Fruit fly (Drosophila melanogaster) whole organism, embryonic: ENCODE measurements around the gene CG2898.

ENCODE experiments used
- Bdp1 ChIP-seq: fragments of 200-800 bp; sonication (Bioruptor generic); optimal IDR thresholded peaks from 3 replicates; lab custom pipeline; 2016; ENCODE audit warnings: missing biosample characterization, missing genetic modification characterization
- CG10209 ChIP-seq: fragments of 200-800 bp; sonication (Bioruptor generic); optimal IDR thresholded peaks from 3 replicates; lab custom pipeline; 2017; ENCODE audit warnings: missing biosample characterization, mild to moderate bottlenecking, missing genetic modification characterization, missing genetic modification reagents
- CG10565 ChIP-seq: fragments of 200-800 bp; sonication (Bioruptor generic); optimal IDR thresholded peaks from 3 replicates; lab custom pipeline; 2016; ENCODE audit warnings: missing biosample characterization, mild to moderate bottlenecking, missing genetic modification characterization
- CG11247 ChIP-seq: fragments of 200-800 bp; sonication (Bioruptor generic); IDR thresholded peaks from 2 replicates; pipeline ENCODE4 v1.3.6; 2022; ENCODE audit warnings: missing biosample characterization, missing genetic modification characterization
- CG11504 ChIP-seq: fragments of 200-800 bp; sonication (Bioruptor generic); optimal IDR thresholded peaks from 3 replicates; lab custom pipeline; 2019; ENCODE audit warnings: missing biosample characterization, mild to moderate bottlenecking, missing genetic modification characterization, moderate library complexity
- CG12155 ChIP-seq: fragments of 200-800 bp; sonication (Bioruptor generic); optimal IDR thresholded peaks from 3 replicates; lab custom pipeline; 2016; ENCODE audit warnings: missing biosample characterization, missing genetic modification characterization
- CG13624 ChIP-seq: fragments of 200-800 bp; sonication (Bioruptor generic); optimal IDR thresholded peaks from 2 replicates; lab custom pipeline; 2016; ENCODE audit warnings: missing biosample characterization, missing genetic modification characterization
- CG15479 ChIP-seq: fragments of 200-800 bp; sonication (Bioruptor generic); optimal IDR thresholded peaks from 3 replicates; lab custom pipeline; 2019; ENCODE audit warnings: missing biosample characterization, mild to moderate bottlenecking, missing genetic modification characterization, moderate library complexity
- CG1647 ChIP-seq: fragments of 200-800 bp; sonication (Bioruptor generic); optimal IDR thresholded peaks from 3 replicates; lab custom pipeline; 2016; ENCODE audit warnings: missing biosample characterization, missing genetic modification characterization
- CG1832 ChIP-seq: fragments of 200-800 bp; sonication (Bioruptor generic); optimal IDR thresholded peaks from 2 replicates; lab custom pipeline; 2017; ENCODE audit warnings: missing biosample characterization, mild to moderate bottlenecking, missing genetic modification characterization, inconsistent platforms
- CG2116 ChIP-seq: fragments of 200-800 bp; sonication (Bioruptor generic); optimal IDR thresholded peaks from 3 replicates; lab custom pipeline; 2018; ENCODE audit warnings: missing biosample characterization, mild to moderate bottlenecking, missing genetic modification characterization
- CG30431 ChIP-seq: fragments of 200-800 bp; sonication (Bioruptor generic); optimal IDR thresholded peaks from 2 replicates; lab custom pipeline; 2017; ENCODE audit warnings: missing biosample characterization, missing genetic modification characterization
- CG3847 ChIP-seq: fragments of 200-800 bp; sonication (Bioruptor generic); IDR thresholded peaks from 2 replicates; pipeline ENCODE4 v1.3.6; 2022; ENCODE audit warnings: missing biosample characterization, missing genetic modification characterization
- CG4820 ChIP-seq: fragments of 200-800 bp; sonication (Bioruptor generic); optimal IDR thresholded peaks from 3 replicates; lab custom pipeline; 2016; ENCODE audit warnings: missing biosample characterization, missing genetic modification characterization
- CG4854 ChIP-seq: fragments of 200-800 bp; sonication (Bioruptor generic); optimal IDR thresholded peaks from 2 replicates; lab custom pipeline; 2016; ENCODE audit warnings: missing biosample characterization, missing genetic modification characterization, inconsistent platforms
- CG8388 ChIP-seq: fragments of 200-800 bp; sonication (Bioruptor generic); optimal IDR thresholded peaks from 2 replicates; lab custom pipeline; 2019; ENCODE audit warnings: missing biosample characterization, mild to moderate bottlenecking, missing genetic modification characterization, moderate library complexity
- CG9817 ChIP-seq: fragments of 200-800 bp; sonication (Bioruptor generic); optimal IDR thresholded peaks from 2 replicates; lab custom pipeline; 2018; ENCODE audit warnings: missing biosample characterization, mild to moderate bottlenecking, missing genetic modification characterization, moderate library complexity
- Dbx ChIP-seq: fragments of 200-800 bp; sonication (Bioruptor generic); IDR thresholded peaks from 3 replicates; pipeline ENCODE4 v1.3.6; 2022; ENCODE audit warnings: missing biosample characterization, missing genetic modification characterization
- Drgx ChIP-seq: fragments of 200-800 bp; sonication (Bioruptor generic); IDR thresholded peaks from 2 replicates; pipeline ENCODE4 v1.3.6; 2022; ENCODE audit warnings: missing biosample characterization, missing genetic modification characterization
- Gsc ChIP-seq: fragments of 200-800 bp; sonication (Bioruptor generic); IDR thresholded peaks from 2 replicates; pipeline ENCODE4 v1.3.6; 2022; ENCODE audit warnings: missing biosample characterization, missing genetic modification characterization
- HLH4C ChIP-seq: fragments of 200-800 bp; sonication (Bioruptor generic); IDR thresholded peaks from 3 replicates; pipeline ENCODE4 v1.3.6; 2022; ENCODE audit warnings: missing biosample characterization, missing genetic modification characterization; ENCODE audit not compliant: partially characterized antibody
- Hand ChIP-seq: fragments of 200-800 bp; sonication (Bioruptor generic); optimal IDR thresholded peaks from 2 replicates; lab custom pipeline; 2017; ENCODE audit warnings: mild to moderate bottlenecking, missing biosample characterization, missing genetic modification reagents, missing genetic modification characterization
- Hr51 ChIP-seq, 2 experiments: fragments of 200-800 bp; sonication (Bioruptor generic); optimal IDR thresholded peaks; 2 replicates in 1 of 2; 3 replicates in 1 of 2; lab custom pipeline; 2016 to 2018; ENCODE audit warnings: missing biosample characterization in 2 of 2, missing genetic modification characterization in 2 of 2, mild to moderate bottlenecking in 1 of 2, moderate library complexity in 1 of 2
- Hsf ChIP-seq: fragments of 200-800 bp; sonication (Bioruptor generic); optimal IDR thresholded peaks from 3 replicates; lab custom pipeline; 2016; ENCODE audit warnings: missing biosample characterization, missing genetic modification characterization
- NK7.1 ChIP-seq: fragments of 200-800 bp; sonication (Bioruptor generic); optimal IDR thresholded peaks from 3 replicates; lab custom pipeline; 2016; ENCODE audit warnings: missing biosample characterization, missing genetic modification characterization
- Ptx1 ChIP-seq: fragments of 200-800 bp; sonication (Bioruptor generic); IDR thresholded peaks from 2 replicates; pipeline ENCODE4 v1.3.6; 2022; ENCODE audit warnings: missing biosample characterization, missing genetic modification characterization
- Ravus ChIP-seq: fragments of 200-800 bp; sonication (Bioruptor generic); IDR thresholded peaks from 2 replicates; pipeline ENCODE4 v1.3.6; 2022; ENCODE audit warnings: missing biosample characterization, missing genetic modification characterization
- Trl ChIP-seq, 3 experiments: fragments of >200 bp in 2 of 3; fragments of 200-800 bp in 1 of 3; sonication (Bioruptor generic) in 1 of 3; optimal IDR thresholded peaks; 2 replicates in 1 of 3; 3 replicates in 2 of 3; lab custom pipeline; 2016 to 2017; ENCODE audit warnings: missing biosample characterization in 1 of 3, missing genetic modification characterization in 1 of 3
- Xbp1 ChIP-seq: fragments of 200-800 bp; sonication (Bioruptor generic); optimal IDR thresholded peaks from 3 replicates; lab custom pipeline; 2016; ENCODE audit warnings: missing biosample characterization, mild to moderate bottlenecking, missing genetic modification characterization
- ase ChIP-seq: fragments of 200-800 bp; sonication (Bioruptor generic); IDR thresholded peaks from 3 replicates; pipeline ENCODE4 v1.3.6; 2022; ENCODE audit warnings: missing biosample characterization, missing genetic modification characterization
- bbx ChIP-seq: fragments of 200-800 bp; sonication (Bioruptor generic); IDR thresholded peaks from 2 replicates; pipeline ENCODE4 v1.3.6; 2022; ENCODE audit warnings: missing biosample characterization, missing genetic modification characterization; ENCODE audit not compliant: partially characterized antibody
- bsh ChIP-seq, 2 experiments: fragments of 200-800 bp; sonication (Bioruptor generic); optimal IDR thresholded peaks; 2 replicates each; lab custom pipeline; 2017 to 2018; ENCODE audit warnings: mild to moderate bottlenecking in 2 of 2, missing biosample characterization in 2 of 2, missing genetic modification characterization in 2 of 2, moderate library complexity in 1 of 2
- danr ChIP-seq: fragments of 200-800 bp; sonication (Bioruptor generic); IDR thresholded peaks from 2 replicates; pipeline ENCODE4 v1.3.6; 2022; ENCODE audit warnings: missing biosample characterization, missing genetic modification characterization
- gcm ChIP-seq: fragments of 200-800 bp; sonication (Bioruptor generic); optimal IDR thresholded peaks from 2 replicates; lab custom pipeline; 2019; ENCODE audit warnings: missing biosample characterization, mild to moderate bottlenecking, missing genetic modification characterization, moderate library complexity
- inv ChIP-seq: fragments of 200-800 bp; sonication (Bioruptor generic); IDR thresholded peaks from 2 replicates; pipeline ENCODE4 v1.3.6; 2022; ENCODE audit warnings: missing biosample characterization, missing genetic modification characterization; ENCODE audit not compliant: partially characterized antibody
- knrl ChIP-seq: fragments of 200-800 bp; sonication (Bioruptor generic); IDR thresholded peaks from 3 replicates; pipeline ENCODE4 v1.3.6; 2022; ENCODE audit warnings: missing biosample characterization, missing genetic modification characterization; ENCODE audit not compliant: partially characterized antibody
- lilli ChIP-seq: fragments of 200-800 bp; sonication (Bioruptor generic); optimal IDR thresholded peaks from 3 replicates; lab custom pipeline; 2016; ENCODE audit warnings: missing biosample characterization, missing genetic modification characterization
- odd ChIP-seq: fragments of 200-800 bp; sonication (Bioruptor generic); optimal IDR thresholded peaks from 2 replicates; lab custom pipeline; 2017; ENCODE audit warnings: missing biosample characterization, mild to moderate bottlenecking, missing genetic modification characterization
- pho ChIP-seq: fragments of 200-800 bp; sonication (Bioruptor generic); optimal IDR thresholded peaks from 2 replicates; lab custom pipeline; 2016; ENCODE audit warnings: missing biosample characterization, missing genetic modification characterization
- ranshi ChIP-seq: fragments of 200-800 bp; sonication (Bioruptor generic); IDR thresholded peaks from 2 replicates; pipeline ENCODE4 v1.3.6; 2022; ENCODE audit warnings: missing biosample characterization, missing genetic modification characterization
- schlank ChIP-seq: fragments of 200-800 bp; sonication (Bioruptor generic); optimal IDR thresholded peaks from 2 replicates; lab custom pipeline; 2018; ENCODE audit warnings: missing biosample characterization, mild to moderate bottlenecking, missing genetic modification characterization
- sd ChIP-seq: fragments of 200-800 bp; sonication (Bioruptor generic); optimal IDR thresholded peaks from 3 replicates; lab custom pipeline; 2018; ENCODE audit warnings: missing biosample characterization, mild to moderate bottlenecking, missing genetic modification characterization, moderate library complexity
- sens ChIP-seq: fragments of 200-800 bp; sonication (Bioruptor generic); peaks from one replicate; lab custom pipeline; 2016; ENCODE audit warnings: missing biosample characterization, missing genetic modification characterization
- seq ChIP-seq: fragments of 200-800 bp; sonication (Bioruptor generic); IDR thresholded peaks from 2 replicates; pipeline ENCODE4 v1.3.6; 2022; ENCODE audit warnings: missing biosample characterization, missing genetic modification characterization
- sna ChIP-seq: fragments of 200-800 bp; sonication (Bioruptor generic); IDR thresholded peaks from 2 replicates; pipeline ENCODE4 v1.3.6; 2022; ENCODE audit warnings: missing biosample characterization, missing genetic modification characterization; ENCODE audit not compliant: partially characterized antibody
- so ChIP-seq: fragments of 200-800 bp; sonication (Bioruptor generic); IDR thresholded peaks from 3 replicates; pipeline ENCODE4 v1.3.6; 2022; ENCODE audit warnings: missing biosample characterization, missing genetic modification characterization
- vnd ChIP-seq: fragments of 200-800 bp; sonication (Bioruptor generic); IDR thresholded peaks from 3 replicates; pipeline ENCODE4 v1.3.6; 2022; ENCODE audit warnings: missing biosample characterization, missing genetic modification characterization; ENCODE audit not compliant: partially characterized antibody
- vvl ChIP-seq: fragments of 200-800 bp; sonication (Bioruptor generic); IDR thresholded peaks from 2 replicates; pipeline ENCODE4 v1.3.6; 2022; ENCODE audit warnings: missing biosample characterization, missing genetic modification characterization

CG2898 gene

dm6 chrX:10325567-10326345, 49.4 kb upstream of the CG2898 start, which contains the start of gene alpha-Man-Ia (continued):
- TF ChIP-seq CG13624 (GFP tag; lab: Kevin White, UChicago), result peak; percentile 34
- TF ChIP-seq bsh (GFP tag; optimal IDR thresholded peaks at IDR 0.05; lab: Kevin White, UChicago), result no peak
- peak; percentile 65 for TF ChIP-seq CG3847 (GFP tag; lab: Robert Waterston, UW)
- 0 out of 2 replicates have a peak, but pooled peaks have one; percentile 20 for TF ChIP-seq bbx
- TF ChIP-seq seq, result no peak
- peak; percentile 33 for TF ChIP-seq lilli (GFP tag; lab: Kevin White, UChicago)
- peak; percentile 20 for TF ChIP-seq CG11504 (tag; lab: Kevin White, UChicago)
- peak; percentile 28 for TF ChIP-seq CG4820 (GFP tag; lab: Kevin White, UChicago)
- TF ChIP-seq Gsc, result no peak
- TF ChIP-seq danr (GFP tag; lab: Robert Waterston, UW), result no peak
- peak; percentile 18 for TF ChIP-seq CG1647
- TF ChIP-seq CG10565 (GFP tag; lab: Kevin White, UChicago), result no peak
- 0 out of 2 replicates have a peak, but pooled peaks have one; percentile 25 for TF ChIP-seq ranshi
- no peak for TF ChIP-seq so (GFP tag; lab: Robert Waterston, UW)
- TF ChIP-seq Bdp1, result no peak
- no peak for TF ChIP-seq odd (GFP tag; lab: Kevin White, UChicago)
- TF ChIP-seq gcm, result no peak
- no peak for TF ChIP-seq CG4854
- TF ChIP-seq CG8388, result no peak
- TF ChIP-seq CG2116, result peak; percentile 78
- no peak for TF ChIP-seq Ptx1 (GFP tag; lab: Robert Waterston, UW)
- TF ChIP-seq sna (GFP tag; lab: Robert Waterston, UW), result 0 out of 2 replicates have a peak, but pooled peaks have one; percentile 17
- TF ChIP-seq CG11247 (GFP tag; lab: Robert Waterston, UW), result no peak
- TF ChIP-seq pho (GFP tag; lab: Kevin White, UChicago), result peak; percentile 39
- TF ChIP-seq schlank, result no peak
- TF ChIP-seq CG12155 (GFP tag; lab: Kevin White, UChicago), result peak; percentile 23
- 0 out of 2 replicates have a peak, but pooled peaks have one; percentile 10 for TF ChIP-seq inv (GFP tag; lab: Robert Waterston, UW)
- TF ChIP-seq Xbp1, result peak; percentile 42
- TF ChIP-seq Dbx (GFP tag; lab: Robert Waterston, UW), result peak; percentile 56; the same call in 1 of the 3 replicates
- TF ChIP-seq Hr51 (GFP tag; optimal IDR thresholded peaks at IDR 0.05; lab: Kevin White, UChicago), result peak; percentile 17 to 32
- TF ChIP-seq Ravus, result no peak
- no peak for TF ChIP-seq Drgx
- no peak for TF ChIP-seq sd
- no peak for TF ChIP-seq NK7.1 (GFP tag; lab: Kevin White, UChicago)
- no peak for TF ChIP-seq Hand (GFP tag; lab: Kevin White, UChicago)
- no peak for TF ChIP-seq CG30431
- no peak for TF ChIP-seq HLH4C (GFP tag; lab: Robert Waterston, UW)
- TF ChIP-seq CG10209 (GFP tag; lab: Kevin White, UChicago), result no peak
- TF ChIP-seq Hsf, result no peak
- peak; percentile 30; the same call in 1 of the 2 replicates for TF ChIP-seq vvl (GFP tag; lab: Robert Waterston, UW)
- 0 out of 3 replicates have a peak, but pooled peaks have one; percentile 23 for TF ChIP-seq vnd
- TF ChIP-seq sens (GFP tag; lab: Kevin White, UChicago), result peak; percentile 78
- no peak for TF ChIP-seq knrl (GFP tag; lab: Robert Waterston, UW)
- TF ChIP-seq Trl (optimal IDR thresholded peaks at IDR 0.05; lab: Kevin White, UChicago), result peak in 1 of 2 experiments; percentile 77
- peak; percentile 10 for TF ChIP-seq Trl (GFP tag; optimal IDR thresholded peaks at IDR 0.05; lab: Kevin White, UChicago)
- TF ChIP-seq ase, result no peak
- TF ChIP-seq CG15479, result no peak
- TF ChIP-seq CG9817, result peak; percentile 52
- peak; percentile 76 for TF ChIP-seq CG1832 (GFP tag; lab: Kevin White, UChicago)
